Fruit fly (Drosophila melanogaster) whole organism, embryonic: Measurements from ENCODE around the gene Enoph.

Experiments used
- CG12299 ChIP-seq: fragments of 200-800 bp; sonication (Bioruptor generic); optimal IDR thresholded peaks from 2 replicates; lab custom pipeline; 2018; ENCODE audit warnings: missing biosample characterization, mild to moderate bottlenecking, missing genetic modification characterization
- CG17912 ChIP-seq: fragments of 200-800 bp; sonication (Bioruptor generic); optimal IDR thresholded peaks from 2 replicates; lab custom pipeline; 2018; ENCODE audit warnings: missing biosample characterization, mild to moderate bottlenecking, missing genetic modification characterization
- CG2116 ChIP-seq: fragments of 200-800 bp; sonication (Bioruptor generic); optimal IDR thresholded peaks from 3 replicates; lab custom pipeline; 2018; ENCODE audit warnings: missing biosample characterization, mild to moderate bottlenecking, missing genetic modification characterization
- CG7963 ChIP-seq: fragments of 200-800 bp; sonication (Bioruptor generic); IDR thresholded peaks from 3 replicates; pipeline ENCODE4 v1.3.6; 2022; ENCODE audit warnings: missing biosample characterization, missing genetic modification characterization; ENCODE audit not compliant: partially characterized antibody
- CG8281 ChIP-seq: fragments of 200-800 bp; sonication (Bioruptor generic); optimal IDR thresholded peaks from 2 replicates; lab custom pipeline; 2018; ENCODE audit warnings: missing biosample characterization, mild to moderate bottlenecking, missing genetic modification characterization, moderate library complexity
- CG8290 ChIP-seq, 3 experiments: fragments of 200-800 bp; sonication (Bioruptor generic); optimal IDR thresholded peaks; 2 replicates each; lab custom pipeline; 2016 to 2019; ENCODE audit warnings: missing biosample characterization in 3 of 3, missing genetic modification characterization in 3 of 3, mild to moderate bottlenecking in 2 of 3, moderate library complexity in 1 of 3
- CG8765 ChIP-seq: fragments of 200-800 bp; sonication (Bioruptor generic); IDR thresholded peaks from 2 replicates; pipeline ENCODE4 v1.3.6; 2022; ENCODE audit warnings: missing biosample characterization, missing genetic modification characterization
- CTCF ChIP-seq: fragments of 200-800 bp; sonication (Bioruptor generic); optimal IDR thresholded peaks from 2 replicates; lab custom pipeline; 2017; ENCODE audit warnings: missing biosample characterization, mild to moderate bottlenecking, missing genetic modification characterization, moderate library complexity
- Gug ChIP-seq: fragments of 200-800 bp; sonication (Bioruptor generic); IDR thresholded peaks from 4 replicates; pipeline ENCODE4 v1.3.6; 2022; ENCODE audit warnings: missing biosample characterization, missing genetic modification characterization
- MBD-R2 ChIP-seq: fragments of 200-800 bp; sonication (Bioruptor generic); IDR thresholded peaks from 2 replicates; pipeline ENCODE4 v1.3.6; 2022; ENCODE audit warnings: missing biosample characterization, missing genetic modification characterization
- Taf1 ChIP-seq: fragments of 200-800 bp; sonication (Bioruptor generic); IDR thresholded peaks from 2 replicates; pipeline ENCODE4 v1.3.6; 2022; ENCODE audit warnings: missing biosample characterization, missing genetic modification characterization
- esg ChIP-seq: fragments of 200-800 bp; sonication (Bioruptor generic); conservative IDR thresholded peaks from 2 replicates; pipeline ENCODE4 v1.3.6; 2022; ENCODE audit warnings: missing biosample characterization, missing genetic modification characterization
- shn ChIP-seq: fragments of 200-800 bp; sonication (Bioruptor generic); optimal IDR thresholded peaks from 3 replicates; lab custom pipeline; 2016; ENCODE audit warnings: missing biosample characterization, missing genetic modification characterization
- sna ChIP-seq: fragments of 200-800 bp; sonication (Bioruptor generic); IDR thresholded peaks from 2 replicates; pipeline ENCODE4 v1.3.6; 2022; ENCODE audit warnings: missing biosample characterization, missing genetic modification characterization; ENCODE audit not compliant: partially characterized antibody

DNA sequence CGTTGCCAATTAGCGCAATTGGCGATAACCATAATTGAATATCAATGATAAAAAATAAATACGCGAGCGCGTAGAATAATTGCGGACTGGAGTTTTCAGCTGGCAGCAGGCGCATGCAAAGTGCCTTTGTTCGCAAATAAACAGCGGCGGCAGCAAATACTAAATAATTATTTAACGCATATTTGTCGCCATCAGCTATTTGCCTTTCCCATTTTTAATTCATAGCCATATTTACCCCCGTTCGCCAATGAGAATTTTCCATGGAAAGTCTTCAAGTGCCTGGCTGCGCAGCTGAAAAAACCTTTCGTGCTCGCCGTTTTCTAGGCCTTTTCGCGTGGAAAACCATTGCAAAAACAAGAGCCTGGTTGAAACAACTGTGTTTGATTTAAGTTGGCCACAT lies 45.4 kb upstream of the Enoph start:
- TF ChIP-seq sna (GFP tag; lab: Robert Waterston, UW) (no peak), CTCF (GFP tag; lab: Kevin White, UChicago) (no peak), CG8290 (GFP tag; optimal IDR thresholded peaks at IDR 0.05; lab: Kevin White, UChicago) (no peak), CG8290 (tag; optimal IDR thresholded peaks at IDR 0.05; lab: Kevin White, UChicago) (no peak), CG12299 (tag; lab: Kevin White, UChicago) (no peak), CG8281 (tag; lab: Kevin White, UChicago) (no peak), CG2116 (no peak), MBD-R2 (GFP tag; lab: Robert Waterston, UW) (no peak), CG8765 (GFP tag; lab: Robert Waterston, UW) (no peak), CG17912 (GFP tag; lab: Kevin White, UChicago) (no peak), CG7963 (GFP tag; lab: Robert Waterston, UW) (no peak), esg (GFP tag; lab: Robert Waterston, UW) (no peak), Gug (GFP tag; lab: Robert Waterston, UW) (no peak), Taf1 (GFP tag; lab: Robert Waterston, UW) (no peak), shn (GFP tag; lab: Kevin White, UChicago) (no peak)
